Worm (Caenorhabditis elegans): Measurements from ENCODE around the gene srx-82.

The srx-82 gene

ce11 chrV:11610481-11610880 lies 20.9 kb downstream of the srx-82 start, which contains the start of gene sas-5 (continued):
- TF ChIP-seq zfp-2 (tag; optimal IDR thresholded peaks at IDR 0.05) (no peak), hif-1 (tag; optimal IDR thresholded peaks at IDR 0.05) (peak in 1 of 2 experiments; percentile 54), ceh-82 (tag; optimal IDR thresholded peaks at IDR 0.05) (no peak), mes-2 (tag; optimal IDR thresholded peaks at IDR 0.05; ENCODE audit: poor library complexity, severe bottlenecking) (peak; percentile 95), dpl-1 (GFP tag; optimal IDR thresholded peaks at IDR 0.05) (peak; percentile 93), arid-1 (GFP tag; conservative IDR thresholded peaks at IDR 0.05) (no peak), php-3 (GFP tag; IDR thresholded peaks at IDR 0.05) (0 out of 2 replicates have a peak, but pooled peaks have one; percentile 9), ces-1 (GFP tag; optimal IDR thresholded peaks at IDR 0.05) (peak; percentile 34), lin-1 (GFP tag; IDR thresholded peaks at IDR 0.05) (no peak), lin-38 (GFP tag; IDR thresholded peaks at IDR 0.05) (peak; percentile 81), ceh-44 (GFP tag; IDR thresholded peaks at IDR 0.05) (no peak)

- TF ChIP-seq nhr-237 (tag; optimal IDR thresholded peaks at IDR 0.05) (no peak), nhr-42 (GFP tag; IDR thresholded peaks at IDR 0.05) (no peak), hlh-11 (tag; optimal IDR thresholded peaks at IDR 0.05) (no peak)
These were observed 23.5 kb downstream of the srx-82 start, which contains the start of gene tag-290 for ce11 chrV:11613007-11613406. TSS of gene tag-290 (plus strand) at chrV:11613307.

- TF ChIP-seq lin-38 (GFP tag; IDR thresholded peaks at IDR 0.05) = no peak
- TF ChIP-seq pha-4 (GFP tag; IDR thresholded peaks at IDR 0.05) = no peak
- TF ChIP-seq pha-4 (tag; optimal IDR thresholded peaks at IDR 0.05) = no peak
- no peak for TF ChIP-seq D1046.2 (GFP tag; IDR thresholded peaks at IDR 0.05)
- 0 out of 2 replicates have a peak, but pooled peaks have one; percentile 16 for TF ChIP-seq php-3 (GFP tag; IDR thresholded peaks at IDR 0.05)
- peak; percentile 93 for TF ChIP-seq aha-1 (tag)
- no peak for TF ChIP-seq F26F4.8 (GFP tag; conservative IDR thresholded peaks at IDR 0.05)
- no peak for TF ChIP-seq F10B5.3 (tag; optimal IDR thresholded peaks at IDR 0.05)
- no peak for TF ChIP-seq unc-39 (tag; optimal IDR thresholded peaks at IDR 0.05)
- TF ChIP-seq dmd-6 (GFP tag; IDR thresholded peaks at IDR 0.05) = peak; percentile 85
- TF ChIP-seq gei-8 (GFP tag; optimal IDR thresholded peaks at IDR 0.05) = no peak
- no peak for TF ChIP-seq sdz-12 (GFP tag; optimal IDR thresholded peaks at IDR 0.05)
- peak; percentile 50 for TF ChIP-seq mxl-3 (GFP tag; optimal IDR thresholded peaks at IDR 0.05)
- TF ChIP-seq nhr-48 (tag; optimal IDR thresholded peaks at IDR 0.05) = peak; percentile 65
- TF ChIP-seq lin-15B (tag; optimal IDR thresholded peaks at IDR 0.05) = no peak
- TF ChIP-seq madf-5 (GFP tag; IDR thresholded peaks at IDR 0.05) = no peak
- TF ChIP-seq T20F7.1 (GFP tag; optimal IDR thresholded peaks at IDR 0.05) = peak; percentile 31
- no peak for TF ChIP-seq nhr-11 (tag; optimal IDR thresholded peaks at IDR 0.05)
- no peak for TF ChIP-seq R02D3.7 (tag; optimal IDR thresholded peaks at IDR 0.05)
- no peak for TF ChIP-seq lin-39 (tag; optimal IDR thresholded peaks at IDR 0.05)
- no peak for TF ChIP-seq zip-11 (GFP tag; IDR thresholded peaks at IDR 0.05)
- peak; percentile 52 for TF ChIP-seq hlh-11 (tag; optimal IDR thresholded peaks at IDR 0.05)
- TF ChIP-seq nhr-28 (tag; optimal IDR thresholded peaks at IDR 0.05) = peak; percentile 68
- TF ChIP-seq nhr-102 (tag; optimal IDR thresholded peaks at IDR 0.05) = no peak
- TF ChIP-seq dmd-9 (GFP tag; IDR thresholded peaks at IDR 0.05) = no peak
- TF ChIP-seq fkh-10 (GFP tag; optimal IDR thresholded peaks at IDR 0.05) = no peak
- TF ChIP-seq set-16 (GFP tag; IDR thresholded peaks at IDR 0.05) = no peak
- no peak for TF ChIP-seq F49E8.2 (tag; optimal IDR thresholded peaks at IDR 0.05; ENCODE audit: borderline replicate concordance)
- no peak for TF ChIP-seq zfp-3 (GFP tag; conservative IDR thresholded peaks at IDR 0.05)
- peak; percentile 26 for TF ChIP-seq mep-1 (tag; optimal IDR thresholded peaks at IDR 0.05)
- TF ChIP-seq Y48G9A.11 (GFP tag; IDR thresholded peaks at IDR 0.05) = no peak
- no peak for TF ChIP-seq dpl-1 (GFP tag; optimal IDR thresholded peaks at IDR 0.05)
- TF ChIP-seq lin-13 (GFP tag; optimal IDR thresholded peaks at IDR 0.05) = no peak
- no peak for TF ChIP-seq nhr-76 (tag; optimal IDR thresholded peaks at IDR 0.05)
- TF ChIP-seq Y75B8A.6 (GFP tag; IDR thresholded peaks at IDR 0.05) = no peak
- no peak for TF ChIP-seq skn-1 (tag; optimal IDR thresholded peaks at IDR 0.05)
- no peak for TF ChIP-seq spr-1 (tag; optimal IDR thresholded peaks at IDR 0.05)
These were observed 25.4 kb downstream of the srx-82 start for ce11 chrV:11614805-11615497.
